Fruit fly (Drosophila melanogaster) whole organism, embryonic: ENCODE data around the gene Bdp1.
A peak's percentile ranks its signal among the peaks of the same experiment; 100 is the strongest.

Experiments used
- BtbVII ChIP-seq: fragments of 200-800 bp; sonication (Bioruptor generic); optimal IDR thresholded peaks from 3 replicates; lab custom pipeline; 2017; ENCODE audit warnings: missing biosample characterization, mild to moderate bottlenecking, missing genetic modification characterization
- CG10462 ChIP-seq: fragments of 200-800 bp; sonication (Bioruptor generic); optimal IDR thresholded peaks from 2 replicates; lab custom pipeline; 2016; ENCODE audit warnings: missing biosample characterization, missing genetic modification characterization
- CG11093 ChIP-seq: fragments of 200-800 bp; sonication (Bioruptor generic); IDR thresholded peaks from 3 replicates; pipeline ENCODE4 v1.3.6; 2022; ENCODE audit warnings: missing biosample characterization, missing genetic modification characterization
- CG11247 ChIP-seq: fragments of 200-800 bp; sonication (Bioruptor generic); IDR thresholded peaks from 2 replicates; pipeline ENCODE4 v1.3.6; 2022; ENCODE audit warnings: missing biosample characterization, missing genetic modification characterization
- CG12659 ChIP-seq: fragments of 200-800 bp; sonication (Bioruptor generic); optimal IDR thresholded peaks from 3 replicates; lab custom pipeline; 2017; ENCODE audit warnings: mild to moderate bottlenecking, missing biosample characterization, missing genetic modification reagents, missing genetic modification characterization
- CG14441 ChIP-seq: fragments of 200-800 bp; sonication (Bioruptor generic); IDR thresholded peaks from 2 replicates; pipeline ENCODE4 v1.3.6; 2022; ENCODE audit warnings: missing biosample characterization, missing genetic modification characterization
- CG14965 ChIP-seq: fragments of 200-800 bp; sonication (Bioruptor generic); optimal IDR thresholded peaks from 2 replicates; lab custom pipeline; 2016; ENCODE audit warnings: missing biosample characterization, missing genetic modification characterization, borderline replicate concordance
- CG17186 ChIP-seq: fragments of 200-800 bp; sonication (Bioruptor generic); optimal IDR thresholded peaks from 3 replicates; lab custom pipeline; 2017; ENCODE audit warnings: missing biosample characterization, missing genetic modification reagents, missing genetic modification characterization
- CG17359 ChIP-seq: fragments of 200-800 bp; sonication (Bioruptor generic); optimal IDR thresholded peaks from 3 replicates; lab custom pipeline; 2018; ENCODE audit warnings: missing biosample characterization, mild to moderate bottlenecking, missing genetic modification characterization, moderate library complexity
- CG18262 ChIP-seq: fragments of 200-800 bp; optimal IDR thresholded peaks from 3 replicates; lab custom pipeline; 2019; ENCODE audit warnings: missing biosample characterization, mild to moderate bottlenecking, missing genetic modification characterization, moderate library complexity
- CG3065 ChIP-seq: fragments of 200-800 bp; sonication (Bioruptor generic); optimal IDR thresholded peaks from 2 replicates; lab custom pipeline; 2016; ENCODE audit warnings: missing biosample characterization, missing genetic modification characterization
- CG32532 ChIP-seq: fragments of 200-800 bp; sonication (Bioruptor generic); IDR thresholded peaks from 2 replicates; pipeline ENCODE4 v1.3.6; 2022; ENCODE audit warnings: missing biosample characterization, missing genetic modification characterization
- CG32767 ChIP-seq: fragments of 200-800 bp; sonication (Bioruptor generic); IDR thresholded peaks from 2 replicates; pipeline ENCODE4 v1.3.6; 2022; ENCODE audit warnings: missing biosample characterization, missing genetic modification characterization
- CG34224 ChIP-seq: fragments of 200-800 bp; sonication (Bioruptor generic); IDR thresholded peaks from 3 replicates; pipeline ENCODE4 v1.3.6; 2022; ENCODE audit warnings: missing biosample characterization, missing genetic modification characterization; ENCODE audit not compliant: partially characterized antibody
- CG4617 ChIP-seq: fragments of 200-800 bp; sonication (Bioruptor generic); optimal IDR thresholded peaks from 3 replicates; lab custom pipeline; 2016; ENCODE audit warnings: missing biosample characterization, missing genetic modification characterization, borderline replicate concordance
- CG4854 ChIP-seq: fragments of 200-800 bp; sonication (Bioruptor generic); optimal IDR thresholded peaks from 2 replicates; lab custom pipeline; 2016; ENCODE audit warnings: missing biosample characterization, missing genetic modification characterization, inconsistent platforms
- CG7963 ChIP-seq: fragments of 200-800 bp; sonication (Bioruptor generic); IDR thresholded peaks from 3 replicates; pipeline ENCODE4 v1.3.6; 2022; ENCODE audit warnings: missing biosample characterization, missing genetic modification characterization; ENCODE audit not compliant: partially characterized antibody
- CG8765 ChIP-seq: fragments of 200-800 bp; sonication (Bioruptor generic); IDR thresholded peaks from 2 replicates; pipeline ENCODE4 v1.3.6; 2022; ENCODE audit warnings: missing biosample characterization, missing genetic modification characterization
- CHES-1-like ChIP-seq: fragments of 200-800 bp; sonication (Bioruptor generic); optimal IDR thresholded peaks from 2 replicates; lab custom pipeline; 2016; ENCODE audit warnings: missing biosample characterization, missing genetic modification characterization
- Chrac-16 ChIP-seq: fragments of 200-800 bp; sonication (Bioruptor generic); optimal IDR thresholded peaks from 3 replicates; lab custom pipeline; 2016; ENCODE audit warnings: missing biosample characterization, missing genetic modification characterization
- Dbx ChIP-seq: fragments of 200-800 bp; sonication (Bioruptor generic); IDR thresholded peaks from 3 replicates; pipeline ENCODE4 v1.3.6; 2022; ENCODE audit warnings: missing biosample characterization, missing genetic modification characterization
- Dfd ChIP-seq, 2 experiments: fragments of >200 bp; optimal IDR thresholded peaks; 2 replicates each; lab custom pipeline; 2017; ENCODE audit warnings: missing biosample characterization in 2 of 2, missing genetic modification characterization in 2 of 2
- Dp ChIP-seq: fragments of 200-800 bp; sonication (Bioruptor generic); optimal IDR thresholded peaks from 2 replicates; lab custom pipeline; 2018; ENCODE audit warnings: missing biosample characterization, mild to moderate bottlenecking, missing genetic modification characterization, moderate library complexity
- E2f1 ChIP-seq: fragments of 200-800 bp; sonication (Bioruptor generic); IDR thresholded peaks from 2 replicates; pipeline ENCODE4 v1.3.6; 2022; ENCODE audit warnings: missing biosample characterization, missing genetic modification characterization
- Ets97D ChIP-seq: fragments of 200-800 bp; sonication (Bioruptor generic); optimal IDR thresholded peaks from 3 replicates; lab custom pipeline; 2016; ENCODE audit warnings: missing biosample characterization, missing genetic modification characterization
- HLH3B ChIP-seq: fragments of 200-800 bp; sonication (Bioruptor generic); IDR thresholded peaks from 2 replicates; pipeline ENCODE4 v1.3.6; 2022; ENCODE audit warnings: missing biosample characterization, missing genetic modification characterization
- HLH4C ChIP-seq: fragments of 200-800 bp; sonication (Bioruptor generic); IDR thresholded peaks from 3 replicates; pipeline ENCODE4 v1.3.6; 2022; ENCODE audit warnings: missing biosample characterization, missing genetic modification characterization; ENCODE audit not compliant: partially characterized antibody
- Hr51 ChIP-seq, 2 experiments: fragments of 200-800 bp; sonication (Bioruptor generic); optimal IDR thresholded peaks; 2 replicates in 1 of 2; 3 replicates in 1 of 2; lab custom pipeline; 2016 to 2018; ENCODE audit warnings: missing biosample characterization in 2 of 2, missing genetic modification characterization in 2 of 2, mild to moderate bottlenecking in 1 of 2, moderate library complexity in 1 of 2
- Meics ChIP-seq: fragments of 200-800 bp; sonication (Bioruptor generic); optimal IDR thresholded peaks from 2 replicates; lab custom pipeline; 2017; ENCODE audit warnings: missing biosample characterization, mild to moderate bottlenecking, missing genetic modification characterization
- NC2α ChIP-seq: fragments of 200-800 bp; sonication (Bioruptor generic); optimal IDR thresholded peaks from 2 replicates; lab custom pipeline; 2016; ENCODE audit warnings: missing biosample characterization, missing genetic modification characterization
- Oaz ChIP-seq: fragments of 200-800 bp; sonication (Bioruptor generic); IDR thresholded peaks from 2 replicates; pipeline ENCODE4 v1.3.6; 2022; ENCODE audit warnings: missing biosample characterization, missing genetic modification characterization
- Pdp1 ChIP-seq, 2 experiments: fragments of 200-800 bp; sonication (Bioruptor generic); optimal IDR thresholded peaks; 3 replicates each; lab custom pipeline; 2016; ENCODE audit warnings: missing biosample characterization in 2 of 2, missing genetic modification characterization in 2 of 2, mild to moderate bottlenecking in 1 of 2, moderate library complexity in 1 of 2
- Ptx1 ChIP-seq: fragments of 200-800 bp; sonication (Bioruptor generic); IDR thresholded peaks from 2 replicates; pipeline ENCODE4 v1.3.6; 2022; ENCODE audit warnings: missing biosample characterization, missing genetic modification characterization
- Six4 ChIP-seq: fragments of 200-800 bp; sonication (Bioruptor generic); optimal IDR thresholded peaks from 2 replicates; lab custom pipeline; 2016; ENCODE audit warnings: missing biosample characterization, missing genetic modification characterization
- TFAM ChIP-seq: fragments of 200-800 bp; sonication (Bioruptor generic); optimal IDR thresholded peaks from 2 replicates; lab custom pipeline; 2017; ENCODE audit warnings: missing biosample characterization, missing genetic modification characterization, inconsistent platforms
- aop ChIP-seq: fragments of 200-800 bp; sonication (Bioruptor generic); IDR thresholded peaks from 2 replicates; pipeline ENCODE4 v1.3.6; 2022; ENCODE audit warnings: missing biosample characterization, missing genetic modification characterization
- bcd ChIP-seq: fragments of 200-800 bp; sonication (Bioruptor generic); optimal IDR thresholded peaks from 2 replicates; lab custom pipeline; 2017; ENCODE audit warnings: missing biosample characterization, mild to moderate bottlenecking, missing genetic modification characterization
- bowl ChIP-seq: fragments of 200-800 bp; sonication (Bioruptor generic); IDR thresholded peaks from 2 replicates; pipeline ENCODE4 v1.3.6; 2022; ENCODE audit warnings: missing biosample characterization, missing genetic modification characterization
- chinmo ChIP-seq: fragments of 200-800 bp; sonication (Bioruptor generic); IDR thresholded peaks from 4 replicates; pipeline ENCODE4 v1.3.6; 2022; ENCODE audit warnings: missing biosample characterization, missing genetic modification characterization; ENCODE audit not compliant: partially characterized antibody
- chn ChIP-seq: fragments of 200-800 bp; sonication (Bioruptor generic); optimal IDR thresholded peaks from 2 replicates; lab custom pipeline; 2016; ENCODE audit warnings: missing biosample characterization, missing genetic modification characterization
- cwo ChIP-seq: fragments of 200-800 bp; sonication (Bioruptor generic); optimal IDR thresholded peaks from 3 replicates; lab custom pipeline; 2017; ENCODE audit warnings: missing biosample characterization, missing genetic modification characterization, mild to moderate bottlenecking, moderate library complexity, missing genetic modification reagents
- dm ChIP-seq: fragments of 200-800 bp; sonication (Bioruptor generic); optimal IDR thresholded peaks from 3 replicates; lab custom pipeline; 2016; ENCODE audit warnings: missing biosample characterization, missing genetic modification characterization
- eve ChIP-seq, 2 experiments: fragments of >200 bp; optimal IDR thresholded peaks; 2 replicates each; lab custom pipeline; 2017; ENCODE audit warnings: missing biosample characterization in 2 of 2, missing genetic modification characterization in 2 of 2
- kah ChIP-seq: fragments of 200-800 bp; sonication (Bioruptor generic); optimal IDR thresholded peaks from 2 replicates; lab custom pipeline; 2018; ENCODE audit warnings: missing biosample characterization, mild to moderate bottlenecking, missing genetic modification characterization
- klu ChIP-seq: fragments of 200-800 bp; sonication (Bioruptor generic); IDR thresholded peaks from 2 replicates; pipeline ENCODE4 v1.3.6; 2022; ENCODE audit warnings: missing biosample characterization, missing genetic modification characterization
- lilli ChIP-seq: fragments of 200-800 bp; sonication (Bioruptor generic); optimal IDR thresholded peaks from 3 replicates; lab custom pipeline; 2016; ENCODE audit warnings: missing biosample characterization, missing genetic modification characterization
- otp ChIP-seq: fragments of 200-800 bp; sonication (Bioruptor generic); IDR thresholded peaks from 3 replicates; pipeline ENCODE4, ENCODE4 v1.3.6; 2022; ENCODE audit warnings: missing biosample characterization, missing genetic modification characterization
- pfk ChIP-seq: fragments of 200-800 bp; sonication (Bioruptor generic); optimal IDR thresholded peaks from 2 replicates; lab custom pipeline; 2018; ENCODE audit warnings: missing biosample characterization, mild to moderate bottlenecking, missing genetic modification characterization, moderate library complexity
- ro ChIP-seq: fragments of 200-800 bp; sonication (Bioruptor generic); IDR thresholded peaks from 2 replicates; pipeline ENCODE4 v1.3.6; 2022; ENCODE audit warnings: missing biosample characterization, missing genetic modification characterization
- sisA ChIP-seq: fragments of 200-800 bp; sonication (Bioruptor generic); IDR thresholded peaks from 2 replicates; pipeline ENCODE4 v1.3.6; 2022; ENCODE audit warnings: missing biosample characterization, missing genetic modification characterization
- tin ChIP-seq: fragments of 200-800 bp; sonication (Bioruptor generic); optimal IDR thresholded peaks from 3 replicates; lab custom pipeline; 2016; ENCODE audit warnings: missing biosample characterization, missing genetic modification characterization

Gene Bdp1

DNA sequence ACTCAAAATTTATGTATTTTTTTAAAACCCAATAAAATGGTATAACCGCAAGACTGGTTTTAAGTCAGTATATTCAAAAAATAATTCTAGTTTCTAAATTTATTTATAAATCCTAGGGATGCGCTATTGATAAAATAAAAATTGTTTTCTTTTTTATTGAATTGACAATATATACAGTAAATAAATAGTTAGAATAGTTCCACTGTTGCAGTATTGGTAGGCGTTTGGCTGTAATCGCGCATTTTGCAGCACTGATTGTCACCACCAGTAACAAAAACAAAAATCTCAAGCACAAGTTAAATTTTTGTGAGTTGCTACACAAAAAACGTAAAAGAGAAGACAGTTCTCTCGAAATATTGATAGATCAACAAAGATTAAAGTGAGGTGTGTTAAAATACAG lies 4.8 kb downstream of the Bdp1 start, which contains the start of gene CG31855 (continued):
- TF ChIP-seq bcd (peak; percentile 75), CG4854 (GFP tag; lab: Kevin White, UChicago) (peak; percentile 87), CG14965 (GFP tag; lab: Kevin White, UChicago) (no peak), CG17186 (peak; percentile 13), Hr51 (GFP tag; optimal IDR thresholded peaks at IDR 0.05; lab: Kevin White, UChicago) (peak; percentile 81 to 82), cwo (GFP tag; lab: Kevin White, UChicago) (peak; percentile 68), kah (GFP tag; lab: Kevin White, UChicago) (peak; percentile 67), pfk (GFP tag; lab: Kevin White, UChicago) (peak; percentile 59), CG32532 (GFP tag; lab: Robert Waterston, UW) (peak; percentile 90), lilli (GFP tag; lab: Kevin White, UChicago) (peak; percentile 93), tin (GFP tag; lab: Kevin White, UChicago) (peak; percentile 88), chinmo (GFP tag; lab: Robert Waterston, UW) (no peak), CG12659 (peak; percentile 91), ro (GFP tag; lab: Robert Waterston, UW) (peak; percentile 39; the same call in 1 of the 2 replicates), BtbVII (GFP tag; lab: Kevin White, UChicago) (peak; percentile 76), Ets97D (GFP tag; lab: Kevin White, UChicago) (peak; percentile 72), chn (GFP tag; lab: Kevin White, UChicago) (peak; percentile 87), CG18262 (peak; percentile 77), CG3065 (GFP tag; lab: Kevin White, UChicago) (peak; percentile 49), sisA (GFP tag; lab: Robert Waterston, UW) (peak; percentile 82), HLH3B (GFP tag; lab: Robert Waterston, UW) (peak; percentile 82), Chrac-16 (peak; percentile 85), CG14441 (GFP tag; lab: Robert Waterston, UW) (peak; percentile 76), TFAM (GFP tag; lab: Kevin White, UChicago) (no peak), Meics (peak; percentile 83), CG11247 (GFP tag; lab: Robert Waterston, UW) (peak; percentile 85), bowl (no peak), Six4 (GFP tag; lab: Kevin White, UChicago) (peak; percentile 68), Pdp1 (GFP tag; optimal IDR thresholded peaks at IDR 0.05; lab: Kevin White, UChicago) (peak; percentile 71 to 79), Dp (GFP tag; lab: Kevin White, UChicago) (peak; percentile 25), klu (GFP tag; lab: Robert Waterston, UW) (peak; percentile 62), CG34224 (GFP tag; lab: Robert Waterston, UW) (no peak; the same call in 2 of the 3 replicates), E2f1 (GFP tag; lab: Robert Waterston, UW) (peak; percentile 77), NC2α (GFP tag; lab: Kevin White, UChicago) (no peak), HLH4C (GFP tag; lab: Robert Waterston, UW) (no peak), Oaz (GFP tag; lab: Robert Waterston, UW) (peak; percentile 57; the same call in 1 of the 2 replicates), CHES-1-like (GFP tag; lab: Kevin White, UChicago) (peak; percentile 58), Dbx (GFP tag; lab: Robert Waterston, UW) (peak; percentile 90), Ptx1 (peak; percentile 85), CG17359 (peak; percentile 86), CG7963 (no peak), otp (peak; percentile 53; the same call in 1 of the 3 replicates), CG10462 (GFP tag; lab: Kevin White, UChicago) (peak; percentile 74), CG4617 (GFP tag; lab: Kevin White, UChicago) (peak; percentile 90), eve (GFP tag; optimal IDR thresholded peaks at IDR 0.05; lab: Kevin White, UChicago) (no peak), aop (GFP tag; lab: Robert Waterston, UW) (no peak), dm (GFP tag; lab: Kevin White, UChicago) (peak; percentile 59), CG32767 (no peak), CG11093 (GFP tag; lab: Robert Waterston, UW) (peak; percentile 65; the same call in 1 of the 3 replicates), Dfd (GFP tag; optimal IDR thresholded peaks at IDR 0.05; lab: Kevin White, UChicago) (no peak), CG8765 (no peak; the same call in 1 of the 2 replicates)
